Worm (Caenorhabditis elegans) whole organism, young adult: ENCODE data around the gene F44D12.8.
"Not testable (repeated sequence)": the region's sequence is repeated elsewhere in the genome, so short reads cannot be mapped to it uniquely, and the experiment has no call there.

Experiments used
- B0261.1 ChIP-seq: sonication (generic microtip); optimal IDR thresholded peaks from 2 replicates; lab custom pipeline; 2016; ENCODE audit warnings: mild to moderate bottlenecking, missing genetic modification characterization, moderate library complexity, missing compliant biosample characterization
- F23B12.7 ChIP-seq: sonication (generic microtip); optimal IDR thresholded peaks from 2 replicates; lab custom pipeline; 2017; ENCODE audit warnings: missing genetic modification characterization, mild to moderate bottlenecking, missing compliant biosample characterization, antibody characterized with exemption, moderate library complexity; ENCODE audit not compliant: insufficient read depth
- F37B4.10 ChIP-seq: fragments of 200-800 bp; sonication (Bioruptor generic); IDR thresholded peaks from 2 replicates; pipeline ENCODE4 v1.3.6; 2022; ENCODE audit warnings: missing genetic modification characterization, missing compliant biosample characterization
- F49E8.2 ChIP-seq: sonication (generic microtip); optimal IDR thresholded peaks from 3 replicates; lab custom pipeline; 2017; ENCODE audit warnings: missing genetic modification characterization, mild to moderate bottlenecking, missing compliant biosample characterization, antibody characterized with exemption, moderate library complexity; ENCODE audit not compliant: insufficient read depth
- F52B5.7 ChIP-seq: sonication (generic microtip); optimal IDR thresholded peaks from 2 replicates; lab custom pipeline; 2016; ENCODE audit warnings: mild to moderate bottlenecking, missing genetic modification characterization, missing compliant biosample characterization
- F55B11.4 ChIP-seq: sonication (generic microtip); optimal IDR thresholded peaks from 2 replicates; lab custom pipeline; 2016; ENCODE audit warnings: missing compliant biosample characterization, missing genetic modification characterization, borderline replicate concordance; ENCODE audit not compliant: insufficient read depth
- Y53F4B.3 ChIP-seq: fragments of 200-800 bp; sonication (Bioruptor generic); IDR thresholded peaks from 2 replicates; pipeline ENCODE4 v1.3.6; 2022; ENCODE audit warnings: missing genetic modification reagents, missing genetic modification characterization, missing compliant biosample characterization
- Y53G8AR.9 ChIP-seq: fragments of 200-800 bp; sonication (Bioruptor generic); conservative IDR thresholded peaks from 2 replicates; pipeline ENCODE4 v1.3.6; 2022; ENCODE audit warnings: missing genetic modification reagents, missing genetic modification characterization, missing compliant biosample characterization
- Y95B8A.8 ChIP-seq: fragments of 200-800 bp; sonication (Bioruptor generic); IDR thresholded peaks from 2 replicates; pipeline ENCODE4 v1.3.6; 2022; ENCODE audit warnings: missing genetic modification reagents, missing genetic modification characterization, missing compliant biosample characterization
- ama-1 ChIP-seq, 3 experiments: fragments of 150-350 bp in 1 of 3; sonication (generic microtip) in 2 of 3; optimal IDR thresholded peaks; 2 replicates each; lab custom pipeline; 2014 to 2018; ENCODE audit warnings: missing biosample characterization in 2 of 3, missing genetic modification characterization in 2 of 3, missing genetic modification reagents in 2 of 3
- bed-1 ChIP-seq: fragments of 200-800 bp; sonication (Bioruptor generic); IDR thresholded peaks from 2 replicates; pipeline ENCODE4 v1.3.6; 2022; ENCODE audit warnings: missing genetic modification reagents, missing genetic modification characterization, missing compliant biosample characterization
- ccch-3 ChIP-seq: fragments of 200-800 bp; sonication (Bioruptor generic); optimal IDR thresholded peaks from 2 replicates; lab custom pipeline; 2018; ENCODE audit warnings: mild to moderate bottlenecking, missing genetic modification characterization, missing compliant biosample characterization
- cebp-1 ChIP-seq, 2 experiments: fragments of 200-800 bp in 1 of 2; sonication (Bioruptor generic) in 1 of 2; sonication (generic microtip) in 1 of 2; IDR thresholded peaks in 1 of 2; optimal IDR thresholded peaks in 1 of 2; 2 replicates each; pipeline versions ENCODE4 v1.3.6 to Lab custom; 2017 to 2022; ENCODE audit warnings: missing compliant biosample characterization in 2 of 2, missing genetic modification characterization in 2 of 2, mild to moderate bottlenecking in 1 of 2, missing genetic modification reagents in 1 of 2, moderate library complexity in 1 of 2
- cebp-2 ChIP-seq: fragments of 200-800 bp; sonication (Bioruptor generic); IDR thresholded peaks from 2 replicates; pipeline ENCODE4 v1.3.6; 2022; ENCODE audit warnings: missing genetic modification characterization, missing compliant biosample characterization
- ceh-40 ChIP-seq: fragments of 200-800 bp; sonication (Bioruptor generic); IDR thresholded peaks from 2 replicates; pipeline ENCODE4 v1.3.6; 2022; ENCODE audit warnings: missing genetic modification characterization, missing compliant biosample characterization
- die-1 ChIP-seq: sonication (generic microtip); optimal IDR thresholded peaks from 2 replicates; lab custom pipeline; 2016; ENCODE audit warnings: missing genotype, mild to moderate bottlenecking, missing genetic modification characterization, missing compliant biosample characterization
- dox-1 ChIP-seq: fragments of 200-800 bp; sonication (Bioruptor generic); IDR thresholded peaks from 2 replicates; pipeline ENCODE4 v1.3.6; 2022; ENCODE audit warnings: missing genetic modification reagents, missing genetic modification characterization, missing compliant biosample characterization
- efl-1 ChIP-seq: fragments of 150-350 bp; optimal IDR thresholded peaks from 2 replicates; lab custom pipeline; 2014; ENCODE audit warnings: missing biosample characterization, missing genetic modification reagents, missing genetic modification characterization
- egrh-3 ChIP-seq: fragments of 200-800 bp; sonication (Bioruptor generic); IDR thresholded peaks from 2 replicates; pipeline ENCODE4 v1.3.6; 2022; ENCODE audit warnings: missing genetic modification reagents, missing genetic modification characterization, missing compliant biosample characterization
- ets-4 ChIP-seq: fragments of 200-800 bp; sonication (Bioruptor generic); optimal IDR thresholded peaks from 2 replicates; lab custom pipeline; 2018; ENCODE audit warnings: mild to moderate bottlenecking, missing genetic modification characterization, missing compliant biosample characterization
- fkh-3 ChIP-seq: sonication (generic microtip); optimal IDR thresholded peaks from 2 replicates; lab custom pipeline; 2016; ENCODE audit warnings: mild to moderate bottlenecking, missing genetic modification characterization, missing compliant biosample characterization
- gei-17 ChIP-seq: fragments of 200-800 bp; sonication (Bioruptor generic); optimal IDR thresholded peaks from 2 replicates; lab custom pipeline; 2018; ENCODE audit warnings: mild to moderate bottlenecking, missing genetic modification characterization, missing compliant biosample characterization
- hsf-1 ChIP-seq: fragments of 200-800 bp; sonication (Bioruptor generic); IDR thresholded peaks from 2 replicates; pipeline ENCODE4 v1.3.6; 2022; ENCODE audit warnings: missing genetic modification reagents, missing genetic modification characterization, missing compliant biosample characterization
- lag-1 ChIP-seq: fragments of 200-800 bp; sonication (Bioruptor generic); IDR thresholded peaks from 2 replicates; pipeline ENCODE4 v1.3.6; 2022; ENCODE audit warnings: missing genetic modification reagents, missing genetic modification characterization, missing compliant biosample characterization
- let-526 ChIP-seq: fragments of 200-800 bp; sonication (Bioruptor generic); IDR thresholded peaks from 2 replicates; pipeline ENCODE4 v1.3.6; 2022; ENCODE audit warnings: missing genetic modification reagents, missing genetic modification characterization, missing compliant biosample characterization
- lin-35 ChIP-seq, 3 experiments: fragments of 150-350 bp in 2 of 3; sonication (generic microtip) in 1 of 3; optimal IDR thresholded peaks; 2 replicates each; lab custom pipeline; 2014 to 2018; ENCODE audit warnings: missing biosample characterization in 3 of 3, missing genetic modification characterization in 3 of 3, missing genetic modification reagents in 3 of 3
- lir-1 ChIP-seq: fragments of 200-800 bp; sonication (Bioruptor generic); conservative IDR thresholded peaks from 2 replicates; pipeline ENCODE4 v1.3.6; 2022; ENCODE audit warnings: missing genetic modification reagents, missing genetic modification characterization, missing compliant biosample characterization
- lsl-1 ChIP-seq: fragments of 200-800 bp; sonication (Bioruptor generic); optimal IDR thresholded peaks from 2 replicates; lab custom pipeline; 2018; ENCODE audit warnings: mild to moderate bottlenecking, missing genetic modification characterization, moderate library complexity, missing compliant biosample characterization
- madf-10 ChIP-seq: sonication (generic microtip); optimal IDR thresholded peaks from 2 replicates; lab custom pipeline; 2016; ENCODE audit warnings: mild to moderate bottlenecking, missing genetic modification characterization, missing compliant biosample characterization
- madf-3 ChIP-seq: fragments of 200-800 bp; sonication (Bioruptor generic); IDR thresholded peaks from 2 replicates; pipeline ENCODE4 v1.3.6; 2022; ENCODE audit warnings: missing genetic modification reagents, missing genetic modification characterization, missing compliant biosample characterization
- mes-4 ChIP-seq: sonication (generic microtip); optimal IDR thresholded peaks from 2 replicates; lab custom pipeline; 2016; ENCODE audit warnings: missing genotype, missing genetic modification characterization, missing compliant biosample characterization
- nfya-2 ChIP-seq: fragments of 200-800 bp; sonication (Bioruptor generic); IDR thresholded peaks from 2 replicates; pipeline ENCODE4 v1.3.6; 2022; ENCODE audit warnings: missing genetic modification reagents, missing genetic modification characterization, missing compliant biosample characterization
- nhr-120 ChIP-seq: fragments of 200-800 bp; sonication (Bioruptor generic); IDR thresholded peaks from 2 replicates; pipeline ENCODE4 v1.3.6; 2022; ENCODE audit warnings: missing genetic modification characterization, missing compliant biosample characterization
- sea-2 ChIP-seq: fragments of 200-800 bp; sonication (Bioruptor generic); IDR thresholded peaks from 2 replicates; pipeline ENCODE4 v1.3.6; 2022; ENCODE audit warnings: missing genetic modification characterization, missing compliant biosample characterization
- snpc-1.3 ChIP-seq: sonication (generic microtip); optimal IDR thresholded peaks from 2 replicates; lab custom pipeline; 2017; ENCODE audit warnings: missing genetic modification characterization, mild to moderate bottlenecking, missing compliant biosample characterization, antibody characterized with exemption, moderate library complexity, missing genotype, missing genetic modification reagents; ENCODE audit not compliant: insufficient read depth
- snpc-4 ChIP-seq, 5 experiments: fragments of 150-350 bp in 1 of 5; sonication (generic microtip) in 4 of 5; optimal IDR thresholded peaks; 2 replicates each; lab custom pipeline; 2014 to 2018; ENCODE audit warnings: missing genetic modification characterization in 5 of 5, missing biosample characterization in 3 of 5, antibody characterized with exemption in 2 of 5, mild to moderate bottlenecking in 2 of 5, missing compliant biosample characterization in 2 of 5, missing genotype in 2 of 5, moderate library complexity in 2 of 5, missing genetic modification reagents in 1 of 5
- zim-3 ChIP-seq: sonication (generic microtip); optimal IDR thresholded peaks from 2 replicates; lab custom pipeline; 2017; ENCODE audit warnings: mild to moderate bottlenecking, missing genetic modification characterization, moderate library complexity, missing compliant biosample characterization
- ztf-22 ChIP-seq: fragments of 200-800 bp; sonication (Bioruptor generic); optimal IDR thresholded peaks from 2 replicates; lab custom pipeline; 2018; ENCODE audit warnings: mild to moderate bottlenecking, missing genetic modification characterization, moderate library complexity, missing compliant biosample characterization
- ztf-3 ChIP-seq: fragments of 200-800 bp; sonication (Bioruptor generic); optimal IDR thresholded peaks from 2 replicates; lab custom pipeline; 2018; ENCODE audit warnings: mild to moderate bottlenecking, missing genetic modification characterization, missing compliant biosample characterization

The F44D12.8 gene

ce11 chrIV:10028779-10029178, 5.7 kb downstream of the F44D12.8 start, which contains the start of the genes F44D12.16 and msd-2:
F44D12.16 (plus strand) TSS chrIV:10029079.
msd-2 (plus strand) TSS chrIV:10029083.
- TF ChIP-seq cebp-1 (GFP tag; IDR thresholded peaks at IDR 0.05; lab: Robert Waterston, UW); cebp-1 (tag; optimal IDR thresholded peaks at IDR 0.05; lab: Kevin White, UChicago); snpc-4 (GFP tag; optimal IDR thresholded peaks at IDR 0.05; lab: Kevin White, UChicago); snpc-4 (tag; optimal IDR thresholded peaks at IDR 0.05; lab: Kevin White, UChicago); ets-4 (GFP tag; lab: Kevin White, UChicago): not testable (repeated sequence)

ce11 chrIV:10033053-10033452, 10.0 kb downstream of the F44D12.8 start, which contains the start of gene F44D12.6:
F44D12.6 (plus strand) TSS chrIV:10033353.
- TF ChIP-seq lin-35 (GFP tag; optimal IDR thresholded peaks at IDR 0.05; lab: Kevin White, UChicago) (no peak), madf-10 (tag; lab: Kevin White, UChicago) (no peak), F49E8.2 (tag; lab: Kevin White, UChicago) (no peak), madf-3 (GFP tag; lab: Robert Waterston, UW) (no peak), lsl-1 (no peak), fkh-3 (tag; lab: Kevin White, UChicago) (no peak), mes-4 (no peak), gei-17 (GFP tag; lab: Kevin White, UChicago) (no peak), cebp-2 (GFP tag; lab: Robert Waterston, UW) (no peak), ccch-3 (GFP tag; lab: Kevin White, UChicago) (no peak), snpc-1.3 (no peak), die-1 (tag; lab: Kevin White, UChicago) (no peak), lag-1 (GFP tag; lab: Robert Waterston, UW) (no peak), bed-1 (no peak), B0261.1 (no peak)

- TF ChIP-seq egrh-3 (GFP tag; lab: Robert Waterston, UW) (no peak), ama-1 (optimal IDR thresholded peaks at IDR 0.05; lab: Kevin White, UChicago) (no peak), ama-1 (GFP tag; optimal IDR thresholded peaks at IDR 0.05; lab: Kevin White, UChicago) (no peak), ceh-40 (GFP tag; lab: Robert Waterston, UW) (no peak), F37B4.10 (no peak)
- TF ChIP-seq, all 124 proteins: peak for 0
Observed at ce11 chrIV:10036966-10037365, 13.9 kb downstream of the F44D12.8 start, which contains the start of gene F44D12.10. F44D12.10 (minus strand) TSS chrIV:10037066.

ce11 chrIV:10040803-10041202, 17.7 kb downstream of the F44D12.8 start, which contains the start of gene dhs-31:
dhs-31 (minus strand) TSS chrIV:10040903.
- TF ChIP-seq mes-4: no peak
- no peak for TF ChIP-seq ztf-3 (GFP tag; lab: Kevin White, UChicago)
- TF ChIP-seq sea-2 (GFP tag; lab: Robert Waterston, UW): no peak
- no peak for TF ChIP-seq F49E8.2 (tag; lab: Kevin White, UChicago)
- no peak for TF ChIP-seq lsl-1
- no peak for TF ChIP-seq hsf-1 (GFP tag; lab: Robert Waterston, UW)
- TF ChIP-seq F55B11.4 (tag; lab: Kevin White, UChicago): no peak
- TF ChIP-seq lag-1 (GFP tag; lab: Robert Waterston, UW): no peak
- TF ChIP-seq, all 124 proteins: peak for 0

ce11 chrIV:10042881-10043280, 19.8 kb downstream of the F44D12.8 start, which contains the start of gene frk-1:
frk-1 (plus strand) TSS chrIV:10043181.
- TF ChIP-seq gei-17 (GFP tag; lab: Kevin White, UChicago) (no peak), Y53F4B.3 (GFP tag; lab: Robert Waterston, UW) (no peak), lsl-1 (no peak), lir-1 (no peak), Y95B8A.8 (GFP tag; lab: Robert Waterston, UW) (no peak), mes-4 (no peak), F52B5.7 (no peak), ztf-22 (GFP tag; lab: Kevin White, UChicago) (no peak), die-1 (tag; lab: Kevin White, UChicago) (no peak), efl-1 (GFP tag; lab: Kevin White, UChicago) (no peak), nhr-120 (GFP tag; lab: Robert Waterston, UW) (no peak), Y53G8AR.9 (GFP tag; lab: Robert Waterston, UW) (no peak), F23B12.7 (tag; lab: Kevin White, UChicago) (no peak), dox-1 (GFP tag; lab: Robert Waterston, UW) (no peak), let-526 (GFP tag; lab: Robert Waterston, UW) (no peak), zim-3 (tag; lab: Kevin White, UChicago) (no peak), nfya-2 (GFP tag; lab: Robert Waterston, UW) (no peak), sea-2 (GFP tag; lab: Robert Waterston, UW) (no peak)
